Worm (Caenorhabditis elegans) whole organism, L4 larva: Measurements from ENCODE around the gene srh-271.
"Not testable (repeated sequence)": the region's sequence is repeated elsewhere in the genome, so short reads cannot be mapped to it uniquely, and the experiment has no call there.

Experiments used
- F44E2.7 ChIP-seq: fragments of 200-800 bp; sonication (Bioruptor generic); IDR thresholded peaks from 2 replicates; pipeline ENCODE4 v2.1.2; 2022; ENCODE audit warnings: missing genetic modification characterization, missing compliant biosample characterization
- R02D3.7 ChIP-seq: fragments of 150-350 bp; sonication (generic microtip); optimal IDR thresholded peaks from 3 replicates; lab custom pipeline; 2014; ENCODE audit warnings: missing biosample characterization, missing genetic modification characterization
- T20F7.1 ChIP-seq: fragments of 200-800 bp; sonication (Bioruptor generic); optimal IDR thresholded peaks from 2 replicates; lab custom pipeline; 2018; ENCODE audit warnings: mild to moderate bottlenecking, missing genetic modification characterization, missing compliant biosample characterization
- Y75B8A.6 ChIP-seq: fragments of 200-800 bp; sonication (Bioruptor generic); IDR thresholded peaks from 2 replicates; pipeline ENCODE4 v1.3.6; 2022; ENCODE audit warnings: missing genetic modification reagents, missing genetic modification characterization, missing compliant biosample characterization
- aha-1 ChIP-seq: fragments of 150-350 bp; peaks from one replicate; lab custom pipeline; 2014; ENCODE audit warnings: missing biosample characterization, missing genetic modification characterization
- daf-12 ChIP-seq: fragments of 150-350 bp; optimal IDR thresholded peaks from 2 replicates; lab custom pipeline; 2014; ENCODE audit warnings: missing biosample characterization, missing genetic modification reagents, missing genetic modification characterization
- daf-16 ChIP-seq, 3 experiments: sonication (generic microtip); optimal IDR thresholded peaks; 2 replicates each; lab custom pipeline; 2016 to 2017; ENCODE audit warnings: missing genetic modification characterization in 3 of 3, missing genetic modification reagents in 3 of 3, mild to moderate bottlenecking in 2 of 3, missing compliant biosample characterization in 2 of 3, missing biosample characterization in 1 of 3, moderate library complexity in 1 of 3
- dmd-6 ChIP-seq: fragments of 200-800 bp; sonication (Bioruptor generic); IDR thresholded peaks from 2 replicates; pipeline ENCODE4 v1.3.6; 2022; ENCODE audit warnings: missing genetic modification reagents, missing genetic modification characterization, missing compliant biosample characterization
- dve-1 ChIP-seq: sonication (generic microtip); optimal IDR thresholded peaks from 2 replicates; lab custom pipeline; 2017; ENCODE audit warnings: antibody characterized with exemption, mild to moderate bottlenecking, missing genetic modification characterization, missing compliant biosample characterization; ENCODE audit not compliant: insufficient read depth
- egl-43 ChIP-seq: fragments of 200-800 bp; sonication (Bioruptor generic); IDR thresholded peaks from 2 replicates; pipeline ENCODE4 v1.3.6; 2022; ENCODE audit warnings: missing genetic modification reagents, missing genetic modification characterization, missing compliant biosample characterization
- hlh-11 ChIP-seq: fragments of 200-800 bp; sonication (Bioruptor generic); optimal IDR thresholded peaks from 2 replicates; lab custom pipeline; 2018; ENCODE audit warnings: mild to moderate bottlenecking, missing genetic modification characterization, missing compliant biosample characterization
- hlh-30 ChIP-seq: sonication (generic microtip); optimal IDR thresholded peaks from 2 replicates; lab custom pipeline; 2017; ENCODE audit warnings: antibody characterized with exemption, mild to moderate bottlenecking, missing genetic modification characterization, missing compliant biosample characterization; ENCODE audit not compliant: insufficient read depth
- lim-7 ChIP-seq: fragments of 200-800 bp; sonication (Bioruptor generic); IDR thresholded peaks from 2 replicates; pipeline ENCODE4 v1.3.6; 2022; ENCODE audit warnings: missing genetic modification characterization, missing compliant biosample characterization
- lin-29 ChIP-seq: fragments of 200-800 bp; sonication (Bioruptor generic); IDR thresholded peaks from 2 replicates; pipeline ENCODE4 v1.3.6; 2022; ENCODE audit warnings: missing genetic modification reagents, missing genetic modification characterization, missing compliant biosample characterization
- madf-5 ChIP-seq, 2 experiments: fragments of 200-800 bp; sonication (Bioruptor generic); IDR thresholded peaks; 2 replicates each; pipeline ENCODE4 v1.3.6; 2022; ENCODE audit warnings: missing compliant biosample characterization in 2 of 2, missing genetic modification characterization in 2 of 2
- madf-9 ChIP-seq: fragments of 200-800 bp; sonication (Bioruptor generic); conservative IDR thresholded peaks from 2 replicates; pipeline ENCODE4 v1.3.6; 2022; ENCODE audit warnings: missing genetic modification reagents, missing genetic modification characterization, missing compliant biosample characterization
- mdt-29 ChIP-seq: fragments of 200-800 bp; sonication (Bioruptor generic); IDR thresholded peaks from 2 replicates; pipeline ENCODE4 v1.3.6; 2022; ENCODE audit warnings: missing genetic modification reagents, missing genetic modification characterization, missing compliant biosample characterization
- mes-2 ChIP-seq: sonication (generic microtip); optimal IDR thresholded peaks from 2 replicates; lab custom pipeline; 2016; ENCODE audit warnings: missing genotype, mild to moderate bottlenecking, missing genetic modification characterization, missing compliant biosample characterization; ENCODE audit not compliant: poor library complexity, severe bottlenecking
- mxl-3 ChIP-seq: fragments of 200-800 bp; sonication (Bioruptor generic); optimal IDR thresholded peaks from 2 replicates; lab custom pipeline; 2018; ENCODE audit warnings: mild to moderate bottlenecking, missing genetic modification characterization, missing compliant biosample characterization
- nhr-102 ChIP-seq: sonication (generic microtip); optimal IDR thresholded peaks from 2 replicates; lab custom pipeline; 2016; ENCODE audit warnings: mild to moderate bottlenecking, missing genetic modification characterization, moderate library complexity, missing compliant biosample characterization
- nhr-111 ChIP-seq: fragments of 200-800 bp; sonication (Bioruptor generic); optimal IDR thresholded peaks from 2 replicates; lab custom pipeline; 2018; ENCODE audit warnings: mild to moderate bottlenecking, missing genetic modification characterization, missing compliant biosample characterization
- nhr-28 ChIP-seq: fragments of 150-350 bp; optimal IDR thresholded peaks from 2 replicates; lab custom pipeline; 2014; ENCODE audit warnings: missing biosample characterization, missing genetic modification characterization
- nhr-76 ChIP-seq: fragments of 150-350 bp; optimal IDR thresholded peaks from 2 replicates; lab custom pipeline; 2014; ENCODE audit warnings: missing biosample characterization, missing genetic modification characterization
- pqm-1 ChIP-seq: sonication (generic microtip); optimal IDR thresholded peaks from 2 replicates; lab custom pipeline; 2017; ENCODE audit warnings: missing biosample characterization, missing genetic modification characterization
- rbr-2 ChIP-seq: sonication (generic microtip); optimal IDR thresholded peaks from 2 replicates; lab custom pipeline; 2016; ENCODE audit warnings: missing genotype, missing genetic modification characterization, missing compliant biosample characterization
- sdz-12 ChIP-seq: fragments of 200-800 bp; sonication (Bioruptor generic); optimal IDR thresholded peaks from 2 replicates; lab custom pipeline; 2018; ENCODE audit warnings: mild to moderate bottlenecking, missing genetic modification characterization, missing compliant biosample characterization
- snpc-1.2 ChIP-seq: fragments of 200-800 bp; sonication (Bioruptor generic); IDR thresholded peaks from 2 replicates; pipeline ENCODE4 v1.3.6; 2022; ENCODE audit warnings: missing genetic modification reagents, missing genetic modification characterization, missing compliant biosample characterization
- unc-62 ChIP-seq, 3 experiments: fragments of 150-350 bp in 1 of 3; sonication (generic microtip); optimal IDR thresholded peaks in 2 of 3; peaks in 1 of 3; 1 replicate in 1 of 3; 2 replicates in 2 of 3; lab custom pipeline; 2014 to 2017; ENCODE audit warnings: missing biosample characterization in 3 of 3, missing genetic modification characterization in 3 of 3, missing genetic modification reagents in 3 of 3, missing genotype in 1 of 3
- zfp-2 ChIP-seq: sonication (generic microtip); optimal IDR thresholded peaks from 2 replicates; lab custom pipeline; 2016; ENCODE audit warnings: mild to moderate bottlenecking, missing genetic modification characterization, missing compliant biosample characterization
- zip-2 ChIP-seq: fragments of 150-350 bp; optimal IDR thresholded peaks from 2 replicates; lab custom pipeline; 2014; ENCODE audit warnings: missing biosample characterization, missing genetic modification characterization

Gene srh-271

ce11 chrV:2600543-2600942, 21.2 kb downstream of the srh-271 start (continued):
- no peak for TF ChIP-seq sdz-12 (GFP tag; lab: Kevin White, UChicago)
- peak; percentile 85 for TF ChIP-seq mdt-29 (GFP tag; lab: Robert Waterston, UW)
- no peak for TF ChIP-seq nhr-111
- TF ChIP-seq madf-9 (GFP tag; lab: Robert Waterston, UW): peak; percentile 86
- no peak for TF ChIP-seq nhr-76 (tag; lab: Kevin White, UChicago)
- no peak for TF ChIP-seq T20F7.1 (GFP tag; lab: Kevin White, UChicago)
- TF ChIP-seq mes-2: peak; percentile 91
- peak; percentile 55 for TF ChIP-seq aha-1 (tag; lab: Kevin White, UChicago)
- TF ChIP-seq hlh-30: peak; percentile 18
- peak; percentile 90 for TF ChIP-seq rbr-2 (tag; lab: Kevin White, UChicago)
- TF ChIP-seq Y75B8A.6 (GFP tag; lab: Robert Waterston, UW): no peak
- peak; percentile 8 for TF ChIP-seq mxl-3 (GFP tag; lab: Kevin White, UChicago)

ce11 chrV:2598830-2599229, 22.9 kb downstream of the srh-271 start, which contains the start of gene F53E10.5:
F53E10.5 (minus strand) TSS chrV:2598930.
- not testable (repeated sequence) for TF ChIP-seq daf-12, zfp-2, nhr-102 (tag; lab: Kevin White, UChicago)

ce11 chrV:2595720-2596119, 26.1 kb downstream of the srh-271 start:
- TF ChIP-seq snpc-1.2 (0 out of 2 replicates have a peak, but pooled peaks have one; percentile 20), R02D3.7 (no peak), F44E2.7 (GFP tag; lab: Robert Waterston, UW) (0 out of 2 replicates have a peak, but pooled peaks have one; percentile 47), unc-62 (GFP tag; optimal IDR thresholded peaks at IDR 0.05 in 1 of 2; lab: Kevin White, UChicago) (peak in 1 of 2 experiments; percentile 2), unc-62 (tag; optimal IDR thresholded peaks at IDR 0.05; lab: Kevin White, UChicago) (no peak)

- TF ChIP-seq dmd-6 (GFP tag; lab: Robert Waterston, UW): peak; percentile 65
- TF ChIP-seq mes-2: no peak
- peak; percentile 10 for TF ChIP-seq hlh-11 (tag; lab: Kevin White, UChicago)
- peak; percentile 52 for TF ChIP-seq aha-1 (tag; lab: Kevin White, UChicago)
- peak; percentile 45 for TF ChIP-seq nhr-28 (tag; lab: Kevin White, UChicago)
Measured at ce11 chrV:2592173-2592676, 29.6 kb downstream of the srh-271 start, which contains the start of gene irg-3. irg-3 (plus strand) TSS chrV:2592591.

- TF ChIP-seq dve-1 (tag; lab: Kevin White, UChicago) (no peak), aha-1 (tag; lab: Kevin White, UChicago) (peak; percentile 39)
Measured at ce11 chrV:2589834-2590233, 31.9 kb downstream of the srh-271 start.

- TF ChIP-seq daf-16 (GFP tag; optimal IDR thresholded peaks at IDR 0.05; lab: Kevin White, UChicago) (no peak), daf-16 (tag; optimal IDR thresholded peaks at IDR 0.05; lab: Kevin White, UChicago) (peak; percentile 42), madf-5 (GFP tag; IDR thresholded peaks at IDR 0.05; lab: Robert Waterston, UW) (no peak), lim-7 (GFP tag; lab: Robert Waterston, UW) (no peak), dmd-6 (GFP tag; lab: Robert Waterston, UW) (peak; percentile 43), lin-29 (no peak), pqm-1 (tag; lab: Kevin White, UChicago) (peak; percentile 3), dve-1 (tag; lab: Kevin White, UChicago) (peak; percentile 33), zip-2 (no peak), nhr-102 (tag; lab: Kevin White, UChicago) (no peak), egl-43 (GFP tag; lab: Robert Waterston, UW) (no peak)
Measured at ce11 chrV:2585727-2586126, 36.1 kb downstream of the srh-271 start, which contains the start of gene C29G2.6. C29G2.6 (minus strand) TSS chrV:2585908.
